Worm (Caenorhabditis elegans): Measurements from ENCODE around the gene Y37E11B.1.

DNA sequence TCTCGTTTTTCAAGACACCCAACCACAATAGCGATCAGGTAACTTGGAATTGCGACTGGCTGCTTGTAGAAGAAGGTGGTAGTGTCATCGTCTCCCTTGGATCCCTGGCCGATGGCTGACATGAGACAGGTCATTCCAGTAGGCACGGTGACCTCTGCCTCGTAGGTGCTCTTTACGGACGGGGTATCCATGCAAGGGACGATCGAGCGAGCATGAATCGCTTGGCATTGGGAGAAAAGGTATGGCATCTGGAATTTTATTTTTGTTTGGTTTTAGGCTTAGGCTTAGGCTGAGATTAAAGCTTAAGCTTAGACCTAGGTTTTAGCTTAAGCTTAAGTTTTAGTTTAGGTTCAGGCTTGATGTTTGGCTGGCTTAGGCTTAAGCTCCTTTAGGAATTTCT, 31.6 kb downstream of the Y37E11B.1 start:
- TF ChIP-seq pha-4 (tag; optimal IDR thresholded peaks at IDR 0.05) (no peak), ama-1 (optimal IDR thresholded peaks at IDR 0.05) (no peak), pax-1 (tag; optimal IDR thresholded peaks at IDR 0.05) (no peak), nfya-1 (tag; optimal IDR thresholded peaks at IDR 0.05) (no peak), unc-86 (tag; optimal IDR thresholded peaks at IDR 0.05) (no peak)
